Fruit fly (Drosophila melanogaster) whole organism, embryonic: ENCODE results near the gene Ndae1.

ENCODE experiments used
- CG10565 ChIP-seq: fragments of 200-800 bp; sonication (Bioruptor generic); optimal IDR thresholded peaks from 3 replicates; lab custom pipeline; 2016; ENCODE audit warnings: missing biosample characterization, mild to moderate bottlenecking, missing genetic modification characterization
- CG14667 ChIP-seq: fragments of 200-800 bp; sonication (Bioruptor generic); IDR thresholded peaks from 2 replicates; pipeline ENCODE4 v1.3.6; 2022; ENCODE audit warnings: missing biosample characterization, missing genetic modification characterization
- CG16779 ChIP-seq: fragments of 200-800 bp; sonication (Bioruptor generic); IDR thresholded peaks from 2 replicates; pipeline ENCODE4 v1.3.6; 2022; ENCODE audit warnings: missing biosample characterization, missing genetic modification characterization
- CG17802 ChIP-seq: fragments of 200-800 bp; sonication (Bioruptor generic); optimal IDR thresholded peaks from 2 replicates; lab custom pipeline; 2018; ENCODE audit warnings: missing biosample characterization, mild to moderate bottlenecking, missing genetic modification characterization, moderate library complexity
- CG18764 ChIP-seq: fragments of 200-800 bp; sonication (Bioruptor generic); optimal IDR thresholded peaks from 3 replicates; lab custom pipeline; 2016; ENCODE audit warnings: missing biosample characterization, missing genetic modification characterization
- Hand ChIP-seq: fragments of 200-800 bp; sonication (Bioruptor generic); optimal IDR thresholded peaks from 2 replicates; lab custom pipeline; 2017; ENCODE audit warnings: mild to moderate bottlenecking, missing biosample characterization, missing genetic modification reagents, missing genetic modification characterization
- eve ChIP-seq, 2 experiments: fragments of >200 bp; optimal IDR thresholded peaks; 2 replicates each; lab custom pipeline; 2017; ENCODE audit warnings: missing biosample characterization in 2 of 2, missing genetic modification characterization in 2 of 2
- fu2 ChIP-seq: fragments of 200-800 bp; sonication (Bioruptor generic); optimal IDR thresholded peaks from 2 replicates; lab custom pipeline; 2016; ENCODE audit warnings: missing biosample characterization, missing genetic modification characterization
- gt ChIP-seq: fragments of 200-800 bp; sonication (Bioruptor generic); IDR thresholded peaks from 2 replicates; pipeline ENCODE4 v1.3.6; 2022; ENCODE audit warnings: missing biosample characterization, missing genetic modification characterization
- sug ChIP-seq: fragments of 200-800 bp; optimal IDR thresholded peaks from 2 replicates; lab custom pipeline; 2019; ENCODE audit warnings: missing biosample characterization, mild to moderate bottlenecking, missing genetic modification characterization, moderate library complexity

DNA sequence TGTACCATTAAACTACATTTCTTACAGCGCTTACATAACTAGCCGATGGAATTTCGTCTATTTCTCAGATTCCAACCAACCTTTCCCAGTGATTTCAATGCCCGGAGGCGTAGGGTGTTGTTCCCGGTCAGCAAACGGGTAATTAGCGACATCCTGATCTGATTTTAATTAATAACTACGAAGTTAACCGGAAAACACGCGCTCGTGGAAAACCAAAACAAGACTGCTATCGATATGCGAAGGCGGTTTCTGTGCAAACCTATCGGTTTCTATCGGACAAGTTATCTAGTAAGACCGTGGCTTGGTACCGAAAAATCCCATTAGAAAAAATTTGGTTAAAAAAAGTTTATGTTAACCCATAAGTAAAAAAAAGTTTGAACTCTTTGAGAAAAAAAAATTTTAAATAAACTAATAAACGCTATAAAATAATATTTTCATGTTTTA lies 26.3 kb downstream of the Ndae1 start, which contains the start of gene mEFG1:
- TF ChIP-seq sug (tag; lab: Kevin White, UChicago): peak; percentile 8
- no peak for TF ChIP-seq CG14667 (GFP tag; lab: Robert Waterston, UW)
- TF ChIP-seq Hand (GFP tag; lab: Kevin White, UChicago): no peak
- no peak for TF ChIP-seq CG16779 (GFP tag; lab: Robert Waterston, UW)
- TF ChIP-seq gt (GFP tag; lab: Robert Waterston, UW): no peak
- no peak for TF ChIP-seq CG18764 (GFP tag; lab: Kevin White, UChicago)
- TF ChIP-seq eve (GFP tag; optimal IDR thresholded peaks at IDR 0.05; lab: Kevin White, UChicago): no peak
- TF ChIP-seq fu2 (GFP tag; lab: Kevin White, UChicago): no peak
- no peak for TF ChIP-seq CG17802
- TF ChIP-seq CG10565 (GFP tag; lab: Kevin White, UChicago): no peak
